Worm (Caenorhabditis elegans) whole organism, L3 larva: Measurements from ENCODE around the gene C34B4.3.

Source experiments
- R02D3.7 ChIP-seq: fragments of 150-350 bp; optimal IDR thresholded peaks from 2 replicates; lab custom pipeline; 2014; ENCODE audit warnings: missing biosample characterization, missing genetic modification characterization
- aly-2 ChIP-seq: fragments of 150-350 bp; optimal IDR thresholded peaks from 2 replicates; lab custom pipeline; 2014; ENCODE audit warnings: missing biosample characterization, missing genetic modification characterization
- ceh-82 ChIP-seq: fragments of 150-350 bp; optimal IDR thresholded peaks from 2 replicates; lab custom pipeline; 2014; ENCODE audit warnings: missing biosample characterization, missing genetic modification characterization
- ceh-9 ChIP-seq: sonication (generic microtip); optimal IDR thresholded peaks from 2 replicates; lab custom pipeline; 2018; ENCODE audit warnings: missing biosample characterization, missing genetic modification characterization
- elt-2 ChIP-seq: sonication (generic microtip); optimal IDR thresholded peaks from 2 replicates; lab custom pipeline; 2016; ENCODE audit warnings: missing genetic modification reagents, mild to moderate bottlenecking, missing genetic modification characterization, missing compliant biosample characterization
- elt-3 ChIP-seq, 3 experiments: fragments of 150-350 bp in 1 of 3; sonication (generic microtip) in 2 of 3; optimal IDR thresholded peaks; 2 replicates in 2 of 3; 4 replicates in 1 of 3; lab custom pipeline; 2014 to 2017; ENCODE audit warnings: missing biosample characterization in 3 of 3, missing genetic modification characterization in 3 of 3
- eor-1 ChIP-seq, 2 experiments: fragments of 150-350 bp; optimal IDR thresholded peaks; 2 replicates each; lab custom pipeline; 2014 to 2018; ENCODE audit warnings: missing biosample characterization in 2 of 2, missing genetic modification characterization in 2 of 2
- jun-1 ChIP-seq: fragments of 150-350 bp; optimal IDR thresholded peaks from 2 replicates; lab custom pipeline; 2014; ENCODE audit warnings: missing biosample characterization, missing genetic modification reagents, missing genetic modification characterization
- lin-15B ChIP-seq: fragments of 150-350 bp; optimal IDR thresholded peaks from 2 replicates; lab custom pipeline; 2014; ENCODE audit warnings: missing biosample characterization, missing genetic modification characterization
- lin-39 ChIP-seq: fragments of 150-350 bp; optimal IDR thresholded peaks from 2 replicates; lab custom pipeline; 2018; ENCODE audit warnings: missing biosample characterization, missing genetic modification reagents, missing genetic modification characterization
- mdl-1 ChIP-seq: fragments of 150-350 bp; optimal IDR thresholded peaks from 2 replicates; lab custom pipeline; 2014; ENCODE audit warnings: missing biosample characterization, missing genetic modification characterization
- nhr-12 ChIP-seq: fragments of 150-350 bp; optimal IDR thresholded peaks from 2 replicates; lab custom pipeline; 2014; ENCODE audit warnings: missing biosample characterization, missing genetic modification characterization
- nhr-76 ChIP-seq: fragments of 150-350 bp; sonication (generic microtip); optimal IDR thresholded peaks from 5 replicates; lab custom pipeline; 2014; ENCODE audit warnings: missing biosample characterization, missing genetic modification characterization
- unc-62 ChIP-seq: fragments of 150-350 bp; sonication (generic microtip); optimal IDR thresholded peaks from 4 replicates; lab custom pipeline; 2014; ENCODE audit warnings: missing biosample characterization, missing genetic modification reagents, missing genetic modification characterization

DNA sequence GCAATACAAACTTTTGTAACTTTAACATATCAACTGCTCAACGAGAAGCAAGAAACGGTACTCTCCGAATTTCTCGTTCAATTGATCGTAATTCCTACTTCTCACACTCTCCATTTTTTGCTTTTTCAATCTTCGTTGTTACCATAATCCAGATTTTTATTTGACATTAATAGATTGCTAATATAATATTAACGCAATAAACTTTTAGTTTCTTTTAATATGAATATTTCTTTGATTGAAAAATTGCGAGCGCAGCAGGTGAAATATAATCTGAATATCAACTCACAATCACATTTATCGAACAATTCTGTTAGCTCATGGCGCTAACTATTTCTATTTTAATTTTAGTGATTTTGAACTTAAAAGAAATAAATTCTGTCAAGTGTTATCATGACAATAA, 21.4 kb upstream of the C34B4.3 start, which contains the start of gene lurp-4:
- TF ChIP-seq aly-2: no peak
- no peak for TF ChIP-seq ceh-82 (tag; lab: Kevin White, UChicago)
- no peak for TF ChIP-seq nhr-76
- TF ChIP-seq lin-39: no peak
- TF ChIP-seq nhr-12 (tag; lab: Kevin White, UChicago): no peak
- no peak for TF ChIP-seq elt-2 (tag; lab: Kevin White, UChicago)
- TF ChIP-seq elt-3 (tag; optimal IDR thresholded peaks at IDR 0.05; lab: Kevin White, UChicago): no peak
- TF ChIP-seq lin-15B (tag; lab: Kevin White, UChicago): no peak
- TF ChIP-seq unc-62: no peak
- TF ChIP-seq mdl-1: no peak
- no peak for TF ChIP-seq eor-1 (tag; optimal IDR thresholded peaks at IDR 0.05; lab: Kevin White, UChicago)
- TF ChIP-seq R02D3.7 (tag; lab: Kevin White, UChicago): no peak
- TF ChIP-seq ceh-9 (tag; lab: Kevin White, UChicago): no peak
- no peak for TF ChIP-seq jun-1 (tag; lab: Kevin White, UChicago)
